Worm (Caenorhabditis elegans): Measurements from ENCODE around the gene nlt-1.

The nlt-1 gene

ce11 chrII:9974967-9975366, 26.0 kb downstream of the nlt-1 start, which contains the start of gene aakg-5 (continued):
- TF ChIP-seq tra-1 (GFP tag; IDR thresholded peaks at IDR 0.05) (peak; percentile 51; the same call in 1 of the 2 replicates), nhr-10 (tag; optimal IDR thresholded peaks at IDR 0.05) (peak; percentile 34), dmd-6 (GFP tag; IDR thresholded peaks at IDR 0.05) (peak; percentile 91), daf-8 (GFP tag; IDR thresholded peaks at IDR 0.05) (no peak), dpl-1 (GFP tag; optimal IDR thresholded peaks at IDR 0.05) (peak; percentile 63), nhr-6 (tag; optimal IDR thresholded peaks at IDR 0.05) (peak; percentile 80), F44E2.7 (GFP tag; IDR thresholded peaks at IDR 0.05) (no peak), F37D6.2 (tag; optimal IDR thresholded peaks at IDR 0.05) (no peak), madf-5 (GFP tag; IDR thresholded peaks at IDR 0.05) (0 out of 4 replicates have a peak, but pooled peaks of 1 of the 2 experiments have one; percentile 9), hif-1 (tag; optimal IDR thresholded peaks at IDR 0.05) (peak in 1 of 2 experiments; percentile 33), hlh-30 (tag; optimal IDR thresholded peaks at IDR 0.05; ENCODE audit: insufficient read depth) (peak; percentile 70), lsy-2 (tag; optimal IDR thresholded peaks at IDR 0.05) (peak; percentile 25 to 82), lin-39 (tag; optimal IDR thresholded peaks at IDR 0.05) (no peak), ama-1 (optimal IDR thresholded peaks at IDR 0.05) (no peak), unc-130 (GFP tag; optimal IDR thresholded peaks at IDR 0.05) (no peak), nhr-11 (tag; optimal IDR thresholded peaks at IDR 0.05) (peak; percentile 96), T26A8.4 (GFP tag; IDR thresholded peaks at IDR 0.05) (peak; percentile 55), set-16 (GFP tag; IDR thresholded peaks at IDR 0.05) (no peak), daf-16 (GFP tag; optimal IDR thresholded peaks at IDR 0.05) (peak; percentile 22 to 63), daf-16 (tag; optimal IDR thresholded peaks at IDR 0.05) (peak; percentile 87), Y105C5A.15 (GFP tag; IDR thresholded peaks at IDR 0.05) (no peak), php-3 (GFP tag; IDR thresholded peaks at IDR 0.05) (peak; percentile 84), daf-12 (tag; optimal IDR thresholded peaks at IDR 0.05) (no peak), rbr-2 (tag; optimal IDR thresholded peaks at IDR 0.05) (peak; percentile 70), pqm-1 (tag; optimal IDR thresholded peaks at IDR 0.05) (peak; percentile 32), mes-2 (tag; optimal IDR thresholded peaks at IDR 0.05; ENCODE audit: poor library complexity, severe bottlenecking) (peak; percentile 77), ceh-20 (GFP tag; IDR thresholded peaks at IDR 0.05) (peak; percentile 48; the same call in 1 of the 2 replicates), dmd-9 (GFP tag; IDR thresholded peaks at IDR 0.05) (no peak), mdt-29 (GFP tag; IDR thresholded peaks at IDR 0.05) (no peak), unc-39 (tag; optimal IDR thresholded peaks at IDR 0.05) (no peak), unc-62 (GFP tag; optimal IDR thresholded peaks at IDR 0.05 in 1 of 2) (peak in 1 of 2 experiments; percentile 93), unc-62 (tag; optimal IDR thresholded peaks at IDR 0.05) (no peak), pha-4 (GFP tag; IDR thresholded peaks at IDR 0.05) (peak; percentile 76), pha-4 (tag; optimal IDR thresholded peaks at IDR 0.05) (peak; percentile 80)

- TF ChIP-seq mep-1 (tag; optimal IDR thresholded peaks at IDR 0.05) (no peak), unc-62 (GFP tag; optimal IDR thresholded peaks at IDR 0.05 in 1 of 2) (peak in 1 of 2 experiments; percentile 98), unc-62 (tag; optimal IDR thresholded peaks at IDR 0.05) (no peak), ama-1 (optimal IDR thresholded peaks at IDR 0.05) (no peak), daf-8 (GFP tag; IDR thresholded peaks at IDR 0.05) (no peak), nhr-77 (tag; optimal IDR thresholded peaks at IDR 0.05) (peak; percentile 16), nhr-48 (tag; optimal IDR thresholded peaks at IDR 0.05) (peak; percentile 29), hlh-30 (tag; optimal IDR thresholded peaks at IDR 0.05; ENCODE audit: insufficient read depth) (no peak), nhr-42 (GFP tag; IDR thresholded peaks at IDR 0.05) (no peak), dve-1 (tag; optimal IDR thresholded peaks at IDR 0.05; ENCODE audit: insufficient read depth) (peak; percentile 65), gei-8 (GFP tag; optimal IDR thresholded peaks at IDR 0.05) (no peak), pqm-1 (tag; optimal IDR thresholded peaks at IDR 0.05) (peak; percentile 73), ztf-11 (tag; optimal IDR thresholded peaks at IDR 0.05) (no peak), nhr-41 (GFP tag; IDR thresholded peaks at IDR 0.05) (no peak), ceh-44 (GFP tag; IDR thresholded peaks at IDR 0.05) (no peak), tra-1 (GFP tag; IDR thresholded peaks at IDR 0.05) (no peak), daf-16 (GFP tag; optimal IDR thresholded peaks at IDR 0.05) (no peak), daf-16 (tag; optimal IDR thresholded peaks at IDR 0.05) (peak; percentile 74), dmd-8 (GFP tag; IDR thresholded peaks at IDR 0.05) (no peak), hlh-11 (tag; optimal IDR thresholded peaks at IDR 0.05) (peak; percentile 90), php-3 (GFP tag; IDR thresholded peaks at IDR 0.05) (peak; percentile 95), nhr-28 (tag; optimal IDR thresholded peaks at IDR 0.05) (peak; percentile 62), nhr-102 (tag; optimal IDR thresholded peaks at IDR 0.05) (peak; percentile 8), dmd-6 (GFP tag; IDR thresholded peaks at IDR 0.05) (peak; percentile 86), madf-9 (GFP tag; conservative IDR thresholded peaks at IDR 0.05) (no peak)
These were observed 26.7 kb downstream of the nlt-1 start for ce11 chrII:9974210-9974609.

All from whole organism, L4 larva.